Worm (Caenorhabditis elegans) whole organism, L4 larva: Measurements from ENCODE around the gene epn-1.
A peak's percentile ranks its signal among the peaks of the same experiment; 100 is the strongest.

Source experiments
- T20F7.1 ChIP-seq: fragments of 200-800 bp; sonication (Bioruptor generic); optimal IDR thresholded peaks from 2 replicates; lab custom pipeline; 2018; ENCODE audit warnings: mild to moderate bottlenecking, missing genetic modification characterization, missing compliant biosample characterization
- T26A8.4 ChIP-seq: fragments of 200-800 bp; sonication (Bioruptor generic); IDR thresholded peaks from 2 replicates; pipeline ENCODE4 v1.3.6; 2022; ENCODE audit warnings: missing genetic modification characterization, missing compliant biosample characterization
- Y105C5A.15 ChIP-seq: fragments of 200-800 bp; sonication (Bioruptor generic); IDR thresholded peaks from 2 replicates; pipeline ENCODE4 v1.3.6; 2022; ENCODE audit warnings: missing genetic modification characterization, missing compliant biosample characterization
- ZK337.2 ChIP-seq: fragments of 200-800 bp; sonication (Bioruptor generic); IDR thresholded peaks from 2 replicates; pipeline ENCODE4 v1.3.6; 2022; ENCODE audit warnings: missing genetic modification reagents, missing genetic modification characterization, missing compliant biosample characterization
- ZK546.5 ChIP-seq, 2 experiments: sonication (generic microtip); optimal IDR thresholded peaks; 2 replicates each; lab custom pipeline; 2017; ENCODE audit warnings: missing biosample characterization in 2 of 2, missing genetic modification characterization in 2 of 2
- aha-1 ChIP-seq: fragments of 150-350 bp; peaks from one replicate; lab custom pipeline; 2014; ENCODE audit warnings: missing biosample characterization, missing genetic modification characterization
- ceh-28 ChIP-seq: fragments of 150-350 bp; optimal IDR thresholded peaks from 2 replicates; lab custom pipeline; 2014; ENCODE audit warnings: missing biosample characterization, missing genetic modification reagents, missing genetic modification characterization
- ces-1 ChIP-seq: fragments of 150-350 bp; sonication (generic microtip); optimal IDR thresholded peaks from 4 replicates; lab custom pipeline; 2014; ENCODE audit warnings: missing biosample characterization, missing genetic modification reagents, missing genetic modification characterization
- daf-16 ChIP-seq, 3 experiments: sonication (generic microtip); optimal IDR thresholded peaks; 2 replicates each; lab custom pipeline; 2016 to 2017; ENCODE audit warnings: missing genetic modification characterization in 3 of 3, missing genetic modification reagents in 3 of 3, mild to moderate bottlenecking in 2 of 3, missing compliant biosample characterization in 2 of 3, missing biosample characterization in 1 of 3, moderate library complexity in 1 of 3
- dmd-6 ChIP-seq: fragments of 200-800 bp; sonication (Bioruptor generic); IDR thresholded peaks from 2 replicates; pipeline ENCODE4 v1.3.6; 2022; ENCODE audit warnings: missing genetic modification reagents, missing genetic modification characterization, missing compliant biosample characterization
- duxl-1 ChIP-seq: sonication (generic microtip); optimal IDR thresholded peaks from 2 replicates; lab custom pipeline; 2016; ENCODE audit warnings: mild to moderate bottlenecking, missing genetic modification characterization, moderate library complexity, missing compliant biosample characterization; ENCODE audit not compliant: poor library complexity
- dve-1 ChIP-seq: sonication (generic microtip); optimal IDR thresholded peaks from 2 replicates; lab custom pipeline; 2017; ENCODE audit warnings: antibody characterized with exemption, mild to moderate bottlenecking, missing genetic modification characterization, missing compliant biosample characterization; ENCODE audit not compliant: insufficient read depth
- hif-1 ChIP-seq, 2 experiments: sonication (generic microtip); optimal IDR thresholded peaks; 2 replicates each; lab custom pipeline; 2016 to 2017; ENCODE audit warnings: missing compliant biosample characterization in 2 of 2, missing genetic modification characterization in 2 of 2, missing genetic modification reagents in 2 of 2, missing genotype in 2 of 2, mild to moderate bottlenecking in 1 of 2
- hlh-11 ChIP-seq: fragments of 200-800 bp; sonication (Bioruptor generic); optimal IDR thresholded peaks from 2 replicates; lab custom pipeline; 2018; ENCODE audit warnings: mild to moderate bottlenecking, missing genetic modification characterization, missing compliant biosample characterization
- jun-1 ChIP-seq: fragments of 150-350 bp; optimal IDR thresholded peaks from 2 replicates; lab custom pipeline; 2014; ENCODE audit warnings: missing biosample characterization, missing genetic modification reagents, missing genetic modification characterization
- lin-1 ChIP-seq: fragments of 200-800 bp; sonication (Bioruptor generic); IDR thresholded peaks from 2 replicates; pipeline ENCODE4 v1.3.6; 2022; ENCODE audit warnings: missing genetic modification reagents, missing genetic modification characterization, missing compliant biosample characterization
- lin-15B ChIP-seq: fragments of 150-350 bp; sonication (generic microtip); optimal IDR thresholded peaks from 3 replicates; lab custom pipeline; 2014; ENCODE audit warnings: missing biosample characterization, missing genetic modification characterization
- lin-29 ChIP-seq: fragments of 200-800 bp; sonication (Bioruptor generic); IDR thresholded peaks from 2 replicates; pipeline ENCODE4 v1.3.6; 2022; ENCODE audit warnings: missing genetic modification reagents, missing genetic modification characterization, missing compliant biosample characterization
- lin-38 ChIP-seq: fragments of 200-800 bp; sonication (Bioruptor generic); IDR thresholded peaks from 2 replicates; pipeline ENCODE4 v1.3.6; 2022; ENCODE audit warnings: missing genetic modification reagents, missing genetic modification characterization, missing compliant biosample characterization
- lin-39 ChIP-seq: fragments of 150-350 bp; optimal IDR thresholded peaks from 2 replicates; lab custom pipeline; 2014; ENCODE audit warnings: missing biosample characterization, missing genetic modification reagents, missing genetic modification characterization
- lsy-2 ChIP-seq, 2 experiments: fragments of 150-350 bp in 1 of 2; sonication (generic microtip) in 1 of 2; optimal IDR thresholded peaks; 2 replicates each; lab custom pipeline; 2014 to 2017; ENCODE audit warnings: missing biosample characterization in 2 of 2, missing genetic modification characterization in 2 of 2
- mdl-1 ChIP-seq, 2 experiments: fragments of 150-350 bp in 1 of 2; sonication (generic microtip) in 1 of 2; optimal IDR thresholded peaks; 2 replicates each; lab custom pipeline; 2014 to 2017; ENCODE audit warnings: missing biosample characterization in 2 of 2, missing genetic modification characterization in 2 of 2
- mdt-29 ChIP-seq: fragments of 200-800 bp; sonication (Bioruptor generic); IDR thresholded peaks from 2 replicates; pipeline ENCODE4 v1.3.6; 2022; ENCODE audit warnings: missing genetic modification reagents, missing genetic modification characterization, missing compliant biosample characterization
- mep-1 ChIP-seq: fragments of 150-350 bp; sonication (generic microtip); optimal IDR thresholded peaks from 3 replicates; lab custom pipeline; 2014; ENCODE audit warnings: missing biosample characterization, missing genetic modification characterization
- nhr-102 ChIP-seq: sonication (generic microtip); optimal IDR thresholded peaks from 2 replicates; lab custom pipeline; 2016; ENCODE audit warnings: mild to moderate bottlenecking, missing genetic modification characterization, moderate library complexity, missing compliant biosample characterization
- nhr-237 ChIP-seq: sonication (generic microtip); optimal IDR thresholded peaks from 2 replicates; lab custom pipeline; 2017; ENCODE audit warnings: missing biosample characterization, missing genetic modification characterization
- nhr-28 ChIP-seq: fragments of 150-350 bp; optimal IDR thresholded peaks from 2 replicates; lab custom pipeline; 2014; ENCODE audit warnings: missing biosample characterization, missing genetic modification characterization
- nhr-42 ChIP-seq: fragments of 200-800 bp; sonication (Bioruptor generic); IDR thresholded peaks from 2 replicates; pipeline ENCODE4 v1.3.6; 2022; ENCODE audit warnings: missing genetic modification characterization, missing compliant biosample characterization
- nhr-6 ChIP-seq: fragments of 150-350 bp; optimal IDR thresholded peaks from 2 replicates; lab custom pipeline; 2014; ENCODE audit warnings: missing biosample characterization, missing genetic modification characterization
- nhr-76 ChIP-seq: fragments of 150-350 bp; optimal IDR thresholded peaks from 2 replicates; lab custom pipeline; 2014; ENCODE audit warnings: missing biosample characterization, missing genetic modification characterization
- sdz-12 ChIP-seq: fragments of 200-800 bp; sonication (Bioruptor generic); optimal IDR thresholded peaks from 2 replicates; lab custom pipeline; 2018; ENCODE audit warnings: mild to moderate bottlenecking, missing genetic modification characterization, missing compliant biosample characterization
- set-16 ChIP-seq: fragments of 200-800 bp; sonication (Bioruptor generic); IDR thresholded peaks from 2 replicates; pipeline ENCODE4 v1.3.6; 2022; ENCODE audit warnings: missing genetic modification reagents, missing genetic modification characterization, missing compliant biosample characterization
- skn-1 ChIP-seq: fragments of 150-350 bp; optimal IDR thresholded peaks from 2 replicates; lab custom pipeline; 2014; ENCODE audit warnings: missing biosample characterization, missing genetic modification characterization
- spr-3 ChIP-seq: fragments of 200-800 bp; sonication (Bioruptor generic); optimal IDR thresholded peaks from 2 replicates; lab custom pipeline; 2018; ENCODE audit warnings: mild to moderate bottlenecking, missing genetic modification characterization, missing compliant biosample characterization
- tra-1 ChIP-seq: fragments of 200-800 bp; sonication (Bioruptor generic); IDR thresholded peaks from 2 replicates; pipeline ENCODE4 v1.3.6; 2022; ENCODE audit warnings: missing genetic modification reagents, missing genetic modification characterization, missing compliant biosample characterization
- unc-39 ChIP-seq: sonication (generic microtip); optimal IDR thresholded peaks from 2 replicates; lab custom pipeline; 2017; ENCODE audit warnings: missing biosample characterization, missing genetic modification characterization
- vab-7 ChIP-seq: fragments of 200-800 bp; sonication (Bioruptor generic); IDR thresholded peaks from 2 replicates; pipeline ENCODE4 v1.3.6; 2022; ENCODE audit warnings: missing genetic modification reagents, missing genetic modification characterization, missing compliant biosample characterization
- zfp-2 ChIP-seq: sonication (generic microtip); optimal IDR thresholded peaks from 2 replicates; lab custom pipeline; 2016; ENCODE audit warnings: mild to moderate bottlenecking, missing genetic modification characterization, missing compliant biosample characterization
- zfp-3 ChIP-seq: fragments of 200-800 bp; sonication (Bioruptor generic); conservative IDR thresholded peaks from 2 replicates; pipeline ENCODE4 v1.3.6; 2022; ENCODE audit warnings: missing genetic modification reagents, missing genetic modification characterization, missing compliant biosample characterization
- zip-11 ChIP-seq: fragments of 200-800 bp; sonication (Bioruptor generic); IDR thresholded peaks from 2 replicates; pipeline ENCODE4 v1.3.6; 2022; ENCODE audit warnings: missing genetic modification characterization, missing compliant biosample characterization
- ztf-7 ChIP-seq: fragments of 150-350 bp; optimal IDR thresholded peaks from 2 replicates; lab custom pipeline; 2014; ENCODE audit warnings: missing biosample characterization, missing genetic modification characterization

epn-1 gene

DNA sequence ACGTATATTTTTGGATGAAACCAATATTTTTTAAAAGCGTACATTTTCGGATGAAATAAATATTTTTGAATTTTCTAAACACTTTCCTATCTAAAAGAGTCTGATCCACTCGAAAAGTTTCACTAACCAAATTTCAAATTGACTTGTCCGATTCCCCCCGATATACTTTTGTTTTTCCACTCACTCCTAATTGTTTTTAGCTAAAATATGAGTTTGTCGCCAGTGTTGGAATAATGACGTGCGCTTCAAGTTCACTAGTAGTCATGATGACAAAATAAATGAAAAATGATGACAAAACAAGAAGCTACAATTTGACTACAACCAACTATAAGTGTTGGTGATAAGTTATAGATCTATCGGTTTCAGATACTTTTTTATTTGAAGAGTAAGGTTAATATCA, 9.5 kb downstream of the epn-1 start:
- TF ChIP-seq mdl-1 (tag; optimal IDR thresholded peaks at IDR 0.05; lab: Kevin White, UChicago) (no peak), mdt-29 (GFP tag; lab: Robert Waterston, UW) (no peak), aha-1 (tag; lab: Kevin White, UChicago) (peak; percentile 10), lin-1 (GFP tag; lab: Robert Waterston, UW) (no peak), T20F7.1 (GFP tag; lab: Kevin White, UChicago) (peak; percentile 38), nhr-102 (tag; lab: Kevin White, UChicago) (no peak), tra-1 (GFP tag; lab: Robert Waterston, UW) (no peak), unc-39 (tag; lab: Kevin White, UChicago) (no peak), sdz-12 (GFP tag; lab: Kevin White, UChicago) (peak; percentile 47), daf-16 (GFP tag; optimal IDR thresholded peaks at IDR 0.05; lab: Kevin White, UChicago) (no peak), daf-16 (tag; optimal IDR thresholded peaks at IDR 0.05; lab: Kevin White, UChicago) (peak; percentile 78), ztf-7 (tag; lab: Kevin White, UChicago) (no peak), spr-3 (GFP tag; lab: Kevin White, UChicago) (peak; percentile 60), hif-1 (tag; optimal IDR thresholded peaks at IDR 0.05; lab: Kevin White, UChicago) (peak in 1 of 2 experiments; percentile 20), dve-1 (tag; lab: Kevin White, UChicago) (peak; percentile 35), T26A8.4 (GFP tag; lab: Robert Waterston, UW) (peak; percentile 72), ZK546.5 (tag; optimal IDR thresholded peaks at IDR 0.05; lab: Kevin White, UChicago) (no peak), lsy-2 (tag; optimal IDR thresholded peaks at IDR 0.05; lab: Kevin White, UChicago) (peak in 1 of 2 experiments; percentile 16), hlh-11 (peak; percentile 13), mep-1 (tag; lab: Kevin White, UChicago) (peak; percentile 23), nhr-76 (no peak), zfp-3 (GFP tag; lab: Robert Waterston, UW) (0 out of 2 replicates have a peak, but pooled peaks have one; percentile 53), ces-1 (GFP tag; lab: Kevin White, UChicago) (no peak), nhr-28 (tag; lab: Kevin White, UChicago) (no peak), ceh-28 (tag; lab: Kevin White, UChicago) (no peak), lin-39 (tag; lab: Kevin White, UChicago) (no peak), nhr-42 (GFP tag; lab: Robert Waterston, UW) (0 out of 2 replicates have a peak, but pooled peaks have one; percentile 58), lin-38 (GFP tag; lab: Robert Waterston, UW) (0 out of 2 replicates have a peak, but pooled peaks have one; percentile 25), duxl-1 (tag; lab: Kevin White, UChicago) (peak; percentile 22)

DNA sequence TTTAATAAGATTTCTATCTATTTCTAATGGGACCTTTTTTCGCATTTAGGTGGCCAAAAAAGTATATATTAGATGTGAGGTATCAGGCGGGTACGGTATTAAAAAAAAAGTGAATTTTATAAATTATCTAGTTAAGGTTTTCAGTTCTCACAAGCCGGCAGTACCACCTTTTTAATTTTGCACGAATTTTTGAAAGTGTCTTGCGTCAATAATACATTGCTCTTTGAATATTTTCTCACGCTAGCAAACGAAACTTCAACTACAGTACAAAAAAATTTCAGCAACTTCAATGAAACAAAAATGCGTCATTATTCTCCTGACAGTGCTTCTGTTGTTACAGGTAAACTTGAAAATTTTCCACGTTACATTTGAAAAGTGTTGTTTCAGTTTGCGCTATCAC, 11.4 kb downstream of the epn-1 start, which contains the start of gene F42D1.4:
F42D1.4 (plus strand) TSS at position 301 of the 400 bp plus-strand sequence.
- TF ChIP-seq lin-29 (GFP tag; lab: Robert Waterston, UW) (no peak), dmd-6 (GFP tag; lab: Robert Waterston, UW) (no peak), skn-1 (tag; lab: Kevin White, UChicago) (no peak), sdz-12 (GFP tag; lab: Kevin White, UChicago) (no peak)

DNA sequence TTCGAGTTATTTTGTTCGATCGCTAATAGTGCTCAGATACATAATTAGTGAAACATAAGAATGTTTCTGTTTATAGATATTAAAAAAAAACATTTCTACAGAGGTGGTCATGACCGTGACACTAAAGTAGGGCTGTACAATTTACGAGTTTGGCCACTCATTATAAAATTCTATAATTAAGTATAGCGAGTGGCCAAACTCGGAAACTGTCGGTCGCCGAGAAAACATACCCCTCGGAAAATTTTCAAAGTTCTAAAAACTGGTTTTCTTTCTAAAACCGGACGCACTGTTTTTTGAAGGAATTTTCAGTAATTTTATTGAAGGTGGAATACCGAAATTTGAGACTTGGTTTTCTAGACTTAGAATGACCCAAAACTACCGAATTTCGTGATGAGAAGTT, 12.6 kb downstream of the epn-1 start:
- TF ChIP-seq zfp-2 (tag; lab: Kevin White, UChicago) (no peak), dmd-6 (GFP tag; lab: Robert Waterston, UW) (no peak), vab-7 (GFP tag; lab: Robert Waterston, UW) (no peak), ZK337.2 (no peak), set-16 (no peak), lin-15B (tag; lab: Kevin White, UChicago) (no peak), Y105C5A.15 (GFP tag; lab: Robert Waterston, UW) (no peak), nhr-6 (tag; lab: Kevin White, UChicago) (no peak), skn-1 (tag; lab: Kevin White, UChicago) (no peak), nhr-237 (tag; lab: Kevin White, UChicago) (no peak), jun-1 (no peak), lin-39 (tag; lab: Kevin White, UChicago) (no peak), nhr-102 (tag; lab: Kevin White, UChicago) (no peak), T20F7.1 (GFP tag; lab: Kevin White, UChicago) (no peak), zip-11 (GFP tag; lab: Robert Waterston, UW) (no peak), T26A8.4 (GFP tag; lab: Robert Waterston, UW) (no peak)
